Worm (Caenorhabditis elegans): ENCODE data around the gene srh-113.

Gene srh-113

ce11 chrV:17171551-17171950, 41.3 kb upstream of the srh-113 start, which contains the start of gene srbc-26:
Gene srbc-26, plus strand, starts transcription at chrV:17171851.
- TF ChIP-seq rcor-1 (GFP tag; IDR thresholded peaks at IDR 0.05): no peak
- TF ChIP-seq F37B4.10 (GFP tag; IDR thresholded peaks at IDR 0.05): no peak
- TF ChIP-seq athp-1 (tag; optimal IDR thresholded peaks at IDR 0.05): no peak
- no peak for TF ChIP-seq hrde-1 (tag; optimal IDR thresholded peaks at IDR 0.05; ENCODE audit: borderline replicate concordance)
- TF ChIP-seq ceh-40 (GFP tag; IDR thresholded peaks at IDR 0.05): no peak
- TF ChIP-seq F55B11.4 (tag; optimal IDR thresholded peaks at IDR 0.05; ENCODE audit: borderline replicate concordance, insufficient read depth): no peak
- no peak for TF ChIP-seq B0035.1 (tag; optimal IDR thresholded peaks at IDR 0.05)
- TF ChIP-seq F49E8.2 (tag; optimal IDR thresholded peaks at IDR 0.05; ENCODE audit: insufficient read depth): no peak
- no peak for TF ChIP-seq K12H6.12 (tag; optimal IDR thresholded peaks at IDR 0.05)
- TF ChIP-seq bed-1 (GFP tag; IDR thresholded peaks at IDR 0.05): no peak
- no peak for TF ChIP-seq mxl-1 (tag; optimal IDR thresholded peaks at IDR 0.05)
- TF ChIP-seq lsl-1 (GFP tag; optimal IDR thresholded peaks at IDR 0.05): no peak

- TF ChIP-seq snpc-1.3 (tag; optimal IDR thresholded peaks at IDR 0.05; ENCODE audit: insufficient read depth) (no peak), T07F8.4 (tag; optimal IDR thresholded peaks at IDR 0.05) (no peak), lsl-1 (GFP tag; optimal IDR thresholded peaks at IDR 0.05) (no peak), F23B12.7 (tag; optimal IDR thresholded peaks at IDR 0.05; ENCODE audit: insufficient read depth) (no peak), ztf-3 (GFP tag; optimal IDR thresholded peaks at IDR 0.05) (no peak), attf-3 (GFP tag; conservative IDR thresholded peaks at IDR 0.05) (no peak), tbx-9 (tag; optimal IDR thresholded peaks at IDR 0.05; ENCODE audit: borderline replicate concordance) (no peak), chd-7 (tag; optimal IDR thresholded peaks at IDR 0.05) (no peak), nhr-179 (tag; optimal IDR thresholded peaks at IDR 0.05) (no peak), ets-4 (GFP tag; optimal IDR thresholded peaks at IDR 0.05) (no peak), rpc-1 (optimal IDR thresholded peaks at IDR 0.05) (no peak), rpc-1 (tag; optimal IDR thresholded peaks at IDR 0.05) (no peak), F57A8.1 (GFP tag; optimal IDR thresholded peaks at IDR 0.05) (no peak), hsf-1 (GFP tag; IDR thresholded peaks at IDR 0.05) (no peak), dpl-1 (GFP tag; optimal IDR thresholded peaks at IDR 0.05) (no peak), mel-28 (tag; optimal IDR thresholded peaks at IDR 0.05; ENCODE audit: borderline replicate concordance) (no peak), hmg-1.2 (GFP tag; IDR thresholded peaks at IDR 0.05) (no peak)
Measured at ce11 chrV:17173738-17174137, 39.1 kb upstream of the srh-113 start, which contains the start of gene srbc-25. Gene srbc-25, plus strand, starts transcription at chrV:17174038.

- TF ChIP-seq egrh-3 (GFP tag; IDR thresholded peaks at IDR 0.05): no peak
- TF ChIP-seq F10E7.11 (tag; optimal IDR thresholded peaks at IDR 0.05): no peak
- TF ChIP-seq ZK185.1 (tag; optimal IDR thresholded peaks at IDR 0.05; ENCODE audit: poor library complexity, severe bottlenecking): no peak
Measured at ce11 chrV:17177967-17178366, 34.9 kb upstream of the srh-113 start, which contains the start of gene srsx-1. Gene srsx-1, minus strand, starts transcription at chrV:17178067.

ce11 chrV:17178457-17178856, 34.4 kb upstream of the srh-113 start, which contains the start of gene srh-174:
Gene srh-174, plus strand, starts transcription at chrV:17178757.
- TF ChIP-seq cebp-2 (GFP tag; IDR thresholded peaks at IDR 0.05): no peak
- TF ChIP-seq pha-4 (tag; optimal IDR thresholded peaks at IDR 0.05): no peak
- no peak for TF ChIP-seq F55B11.4 (tag; optimal IDR thresholded peaks at IDR 0.05; ENCODE audit: borderline replicate concordance, insufficient read depth)
- no peak for TF ChIP-seq lir-1 (GFP tag; conservative IDR thresholded peaks at IDR 0.05)
- TF ChIP-seq pbrm-1 (GFP tag; IDR thresholded peaks at IDR 0.05): no peak
- TF ChIP-seq nhr-120 (GFP tag; IDR thresholded peaks at IDR 0.05): no peak
- no peak for TF ChIP-seq attf-5 (GFP tag; optimal IDR thresholded peaks at IDR 0.05)
- no peak for TF ChIP-seq ceh-40 (GFP tag; IDR thresholded peaks at IDR 0.05)
- TF ChIP-seq rpc-1 (optimal IDR thresholded peaks at IDR 0.05): no peak
- TF ChIP-seq rpc-1 (tag; optimal IDR thresholded peaks at IDR 0.05): no peak
- TF ChIP-seq sptf-2 (GFP tag; optimal IDR thresholded peaks at IDR 0.05): no peak
- TF ChIP-seq gei-17 (GFP tag; optimal IDR thresholded peaks at IDR 0.05): no peak
- no peak for TF ChIP-seq ets-4 (GFP tag; optimal IDR thresholded peaks at IDR 0.05)
- no peak for TF ChIP-seq sea-2 (GFP tag; IDR thresholded peaks at IDR 0.05)
- no peak for TF ChIP-seq lin-26 (GFP tag; IDR thresholded peaks at IDR 0.05)
